Worm (Caenorhabditis elegans): ENCODE results near the gene iglr-2.

- TF ChIP-seq nhr-12 (tag; optimal IDR thresholded peaks at IDR 0.05) (no peak), ces-1 (GFP tag; optimal IDR thresholded peaks at IDR 0.05) (no peak), nhr-2 (tag; optimal IDR thresholded peaks at IDR 0.05) (no peak), unc-62 (GFP tag; optimal IDR thresholded peaks at IDR 0.05) (no peak), elt-1 (tag; optimal IDR thresholded peaks at IDR 0.05; ENCODE audit: borderline replicate concordance, insufficient read depth) (no peak), ztf-11 (tag; optimal IDR thresholded peaks at IDR 0.05) (no peak), nhr-237 (tag; optimal IDR thresholded peaks at IDR 0.05) (no peak), bed-3 (GFP tag; optimal IDR thresholded peaks at IDR 0.05) (no peak), pha-4 (tag; optimal IDR thresholded peaks at IDR 0.05) (no peak)
These were observed 12.6 kb downstream of the iglr-2 start, which contains the start of gene sas-4 for ce11 chrIII:8318488-8318887.
